Fruit fly (Drosophila melanogaster): ENCODE results near the gene CtIP.
A peak's percentile ranks its signal among the peaks of the same experiment; 100 is the strongest.

The CtIP gene

DNA sequence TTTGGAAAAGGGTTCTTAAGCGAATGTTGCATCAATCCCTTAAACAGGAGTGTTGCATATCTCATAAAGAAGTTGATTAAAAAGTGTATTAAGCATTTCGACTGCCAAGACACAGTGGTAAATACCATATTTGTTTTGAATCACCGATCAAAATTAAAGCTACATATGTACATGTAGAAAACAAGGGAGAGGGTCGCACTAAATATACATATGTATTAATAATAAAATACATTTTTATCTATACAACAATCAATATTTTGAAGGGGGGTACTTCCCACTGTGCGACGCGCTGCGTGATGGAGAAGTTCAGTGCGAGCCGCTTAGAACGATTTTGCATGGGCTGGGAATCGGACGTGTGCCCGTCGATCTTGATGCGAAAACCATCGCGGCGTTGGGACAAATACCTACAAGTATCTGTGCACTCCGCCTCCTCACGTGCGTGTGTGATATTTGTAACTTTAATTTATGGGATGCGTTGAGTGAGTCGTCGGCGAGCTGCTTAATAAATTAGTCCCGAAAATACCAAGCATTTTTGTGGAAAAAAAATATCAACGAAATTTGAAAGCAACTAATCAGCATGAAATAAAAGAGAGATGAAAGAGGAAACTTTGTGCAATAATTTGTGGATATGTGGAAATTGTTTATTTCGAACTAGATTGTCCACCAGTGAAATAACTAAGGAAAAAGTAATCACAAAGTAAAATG is 8.9 kb downstream of the CtIP start (continued):
- peak; percentile 85 for TF ChIP-seq CG17829 (tag; optimal IDR thresholded peaks at IDR 0.05)
- TF ChIP-seq ro (GFP tag; IDR thresholded peaks at IDR 0.05): 0 out of 2 replicates have a peak, but pooled peaks have one; percentile 46
- TF ChIP-seq sna (GFP tag; IDR thresholded peaks at IDR 0.05; ENCODE audit: partially characterized antibody): no peak
- TF ChIP-seq gsb (GFP tag; IDR thresholded peaks at IDR 0.05): peak; percentile 85
- no peak for TF ChIP-seq NC2α (GFP tag; optimal IDR thresholded peaks at IDR 0.05)
- TF ChIP-seq Trl (optimal IDR thresholded peaks at IDR 0.05): no peak
- TF ChIP-seq Trl (GFP tag; optimal IDR thresholded peaks at IDR 0.05): no peak
- TF ChIP-seq Drgx (GFP tag; IDR thresholded peaks at IDR 0.05): peak; percentile 90
- TF ChIP-seq oc (tag; optimal IDR thresholded peaks at IDR 0.05): peak; percentile 81
- TF ChIP-seq GATAe (GFP tag; conservative IDR thresholded peaks at IDR 0.05): peak; percentile 63; the same call in 1 of the 2 replicates
- peak; percentile 82 for TF ChIP-seq Gug (GFP tag; IDR thresholded peaks at IDR 0.05)
- peak; percentile 91 for TF ChIP-seq Sox102F (GFP tag; optimal IDR thresholded peaks at IDR 0.05)
- no peak for TF ChIP-seq D (optimal IDR thresholded peaks at IDR 0.05)
- peak; percentile 80 for TF ChIP-seq D (GFP tag; optimal IDR thresholded peaks at IDR 0.05)
- peak; percentile 84 for TF ChIP-seq PHDP (tag; optimal IDR thresholded peaks at IDR 0.05)
- peak; percentile 54 for TF ChIP-seq Usf (GFP tag; optimal IDR thresholded peaks at IDR 0.05)
- TF ChIP-seq toy (GFP tag; IDR thresholded peaks at IDR 0.05): peak; percentile 86
- TF ChIP-seq HHEX (GFP tag; optimal IDR thresholded peaks at IDR 0.05): peak; percentile 87
- TF ChIP-seq p53 (GFP tag; optimal IDR thresholded peaks at IDR 0.05): no peak
- peak; percentile 89 for TF ChIP-seq CG1024 (GFP tag; IDR thresholded peaks at IDR 0.05)
- no peak for TF ChIP-seq br (optimal IDR thresholded peaks at IDR 0.05)
- TF ChIP-seq ap (GFP tag; IDR thresholded peaks at IDR 0.05): peak; percentile 84
- peak; percentile 80 for TF ChIP-seq Ravus (GFP tag; IDR thresholded peaks at IDR 0.05)
- TF ChIP-seq dm (GFP tag; optimal IDR thresholded peaks at IDR 0.05): no peak
- TF ChIP-seq CG2120 (GFP tag; optimal IDR thresholded peaks at IDR 0.05): peak; percentile 69
- TF ChIP-seq nmo (GFP tag; optimal IDR thresholded peaks at IDR 0.05): peak; percentile 87
- TF ChIP-seq cwo (GFP tag; optimal IDR thresholded peaks at IDR 0.05): peak; percentile 84
- TF ChIP-seq tio (GFP tag; optimal IDR thresholded peaks at IDR 0.05): peak; percentile 79
- peak; percentile 44 for TF ChIP-seq Hand (GFP tag; optimal IDR thresholded peaks at IDR 0.05)
- peak; percentile 32 for TF ChIP-seq Elba2 (GFP tag; optimal IDR thresholded peaks at IDR 0.05)
- TF ChIP-seq CTCF (GFP tag; optimal IDR thresholded peaks at IDR 0.05): peak; percentile 28
- TF ChIP-seq her (GFP tag; optimal IDR thresholded peaks at IDR 0.05): no peak
- TF ChIP-seq NC2β (GFP tag; optimal IDR thresholded peaks at IDR 0.05): peak; percentile 26
- TF ChIP-seq CG18011 (GFP tag; optimal IDR thresholded peaks at IDR 0.05): peak; percentile 60
- TF ChIP-seq CG10543 (GFP tag; optimal IDR thresholded peaks at IDR 0.05): peak; percentile 9
- peak; percentile 77 for TF ChIP-seq CG6175 (GFP tag; IDR thresholded peaks at IDR 0.05)
- TF ChIP-seq CG11456 (GFP tag; IDR thresholded peaks at IDR 0.05): peak; percentile 88
- TF ChIP-seq CG3281 (GFP tag; optimal IDR thresholded peaks at IDR 0.05): peak; percentile 86
- peak; percentile 84 for TF ChIP-seq CG8924 (tag; optimal IDR thresholded peaks at IDR 0.05)
- peak; percentile 94 for TF ChIP-seq zfh1 (GFP tag; IDR thresholded peaks at IDR 0.05)
- peak; percentile 74; the same call in 1 of the 3 replicates for TF ChIP-seq CG3726 (GFP tag; IDR thresholded peaks at IDR 0.05)
- peak; percentile 92 for TF ChIP-seq sd (tag; optimal IDR thresholded peaks at IDR 0.05)
- peak; percentile 64 for TF ChIP-seq cato (GFP tag; optimal IDR thresholded peaks at IDR 0.05; ENCODE audit: borderline replicate concordance)
- TF ChIP-seq CG3163 (GFP tag; optimal IDR thresholded peaks at IDR 0.05): no peak
- TF ChIP-seq psq (GFP tag; optimal IDR thresholded peaks at IDR 0.05): peak; percentile 28
- TF ChIP-seq NfI (GFP tag; optimal IDR thresholded peaks at IDR 0.05): peak; percentile 73
- TF ChIP-seq CG17186 (GFP tag; optimal IDR thresholded peaks at IDR 0.05): peak; percentile 32
- TF ChIP-seq CG31224 (GFP tag; IDR thresholded peaks at IDR 0.05): peak; percentile 75
- TF ChIP-seq CoRest (tag; optimal IDR thresholded peaks at IDR 0.05): peak; percentile 85
- TF ChIP-seq CG10654 (GFP tag; optimal IDR thresholded peaks at IDR 0.05): peak; percentile 75
- TF ChIP-seq pita (GFP tag; optimal IDR thresholded peaks at IDR 0.05): no peak
- peak; percentile 3 for TF ChIP-seq ftz-f1 (GFP tag; optimal IDR thresholded peaks at IDR 0.05)
